Worm (Caenorhabditis elegans): ENCODE data around the gene sptf-2.

The sptf-2 gene

DNA sequence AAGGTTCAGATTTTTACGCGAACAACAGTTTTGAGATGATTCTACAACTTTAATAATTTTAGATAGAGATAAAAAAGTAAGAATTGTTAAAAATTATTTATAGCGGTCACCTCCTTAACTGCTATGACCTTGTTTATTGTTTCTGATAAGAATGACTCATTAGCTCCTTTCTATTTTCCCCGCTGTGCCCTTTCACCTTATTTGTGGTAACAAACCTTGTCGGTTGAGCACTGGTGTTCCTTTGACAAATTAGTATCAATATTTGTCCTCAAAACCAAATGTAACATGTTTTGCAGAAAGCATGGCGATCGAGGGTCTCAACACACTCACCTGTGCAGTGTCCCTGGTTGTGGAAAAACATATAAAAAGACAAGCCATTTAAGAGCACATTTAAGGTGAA is 1.3 kb downstream of the sptf-2 start:
- TF ChIP-seq madf-6 (GFP tag; IDR thresholded peaks at IDR 0.05) (no peak), snpc-1.1 (tag; optimal IDR thresholded peaks at IDR 0.05; ENCODE audit: insufficient read depth) (no peak), snpc-1.3 (tag; optimal IDR thresholded peaks at IDR 0.05; ENCODE audit: insufficient read depth) (no peak), repo-1 (tag; optimal IDR thresholded peaks at IDR 0.05) (no peak), F23B12.7 (tag; optimal IDR thresholded peaks at IDR 0.05; ENCODE audit: insufficient read depth) (no peak), unc-130 (GFP tag; optimal IDR thresholded peaks at IDR 0.05) (no peak), F57A8.1 (GFP tag; optimal IDR thresholded peaks at IDR 0.05) (no peak), ama-1 (optimal IDR thresholded peaks at IDR 0.05) (no peak), ama-1 (GFP tag; optimal IDR thresholded peaks at IDR 0.05) (no peak), akir-1 (GFP tag; optimal IDR thresholded peaks at IDR 0.05) (no peak), Y79H2A.3 (GFP tag; conservative IDR thresholded peaks at IDR 0.05) (no peak), nfya-1 (tag; optimal IDR thresholded peaks at IDR 0.05; ENCODE audit: borderline replicate concordance, insufficient read depth) (no peak), fkh-3 (tag; optimal IDR thresholded peaks at IDR 0.05) (no peak)

DNA sequence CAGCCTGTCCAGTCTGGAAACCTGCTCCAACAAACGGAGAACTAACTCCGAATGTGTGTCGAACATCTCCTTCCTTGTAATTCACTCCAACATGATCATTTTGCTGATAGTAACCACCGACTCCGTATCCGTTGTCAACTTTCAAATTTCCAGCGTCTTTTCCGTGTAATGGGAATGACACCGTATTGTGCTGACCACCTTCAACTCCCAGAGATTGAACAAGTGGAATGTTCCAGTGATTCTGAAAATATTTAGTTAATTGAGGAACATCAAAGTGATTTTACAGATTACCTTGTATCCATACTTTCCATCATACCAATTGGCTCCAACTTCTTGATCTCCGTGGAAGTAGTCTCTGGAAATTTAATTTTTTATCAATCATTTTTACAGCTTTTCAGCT is 2.6 kb downstream of the sptf-2 start:
- TF ChIP-seq let-607 (tag; optimal IDR thresholded peaks at IDR 0.05) (no peak), lag-1 (GFP tag; IDR thresholded peaks at IDR 0.05) (no peak), hmg-1.2 (GFP tag; IDR thresholded peaks at IDR 0.05) (no peak), Y79H2A.3 (GFP tag; conservative IDR thresholded peaks at IDR 0.05) (no peak), tbx-9 (tag; optimal IDR thresholded peaks at IDR 0.05; ENCODE audit: borderline replicate concordance) (no peak), rec-8 (tag; optimal IDR thresholded peaks at IDR 0.05) (no peak), lin-40 (tag; optimal IDR thresholded peaks at IDR 0.05) (no peak)

DNA sequence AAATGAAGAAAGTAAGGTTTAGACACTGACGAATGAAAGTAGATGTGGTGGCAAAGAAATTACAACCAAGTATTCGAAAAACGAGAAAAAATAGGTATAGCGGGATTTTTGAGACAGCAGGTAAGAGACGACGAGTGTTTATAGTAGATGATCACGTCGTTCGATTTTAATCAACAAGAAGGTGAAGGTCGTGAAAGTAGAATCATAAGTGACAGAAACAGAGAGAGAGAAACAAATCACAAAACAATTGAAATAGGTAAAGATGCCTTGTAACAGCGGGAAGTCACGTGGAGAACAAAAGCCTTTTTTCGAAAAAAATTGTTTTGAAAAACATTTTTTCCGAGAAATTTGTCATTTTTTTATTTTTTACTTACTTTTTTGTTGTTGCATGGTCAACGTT is 4.8 kb downstream of the sptf-2 start, which contains the start of gene T22C8.6:
T22C8.6 (minus strand) TSS at position 194 of the 400 bp plus-strand sequence.
- TF ChIP-seq let-526 (GFP tag; IDR thresholded peaks at IDR 0.05) (no peak), nfya-2 (GFP tag; IDR thresholded peaks at IDR 0.05) (no peak)

DNA sequence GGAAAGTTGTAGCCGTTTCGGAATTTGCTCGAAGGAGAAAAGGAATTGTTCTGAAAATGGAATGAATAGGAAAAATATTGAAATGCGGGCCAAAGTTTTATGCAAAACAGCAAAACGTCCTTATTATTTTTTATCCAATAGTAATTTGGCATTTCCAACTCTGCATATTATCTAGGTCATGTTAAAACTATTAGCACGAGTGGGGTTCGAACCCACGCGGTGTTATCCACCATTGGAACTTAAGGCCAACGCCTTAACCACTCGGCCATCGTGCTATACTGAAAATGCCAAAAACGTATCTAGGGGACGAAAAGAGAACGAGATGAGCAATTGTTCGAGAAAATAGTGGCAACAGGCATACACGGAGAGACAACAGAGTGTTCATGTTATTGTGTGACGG is 6.5 kb downstream of the sptf-2 start:
- no peak for TF ChIP-seq Y53G8AR.9 (GFP tag; conservative IDR thresholded peaks at IDR 0.05)
- no peak for TF ChIP-seq egrh-3 (GFP tag; IDR thresholded peaks at IDR 0.05)
- TF ChIP-seq rpc-1 (optimal IDR thresholded peaks at IDR 0.05): peak; percentile 53
- peak; percentile 76 for TF ChIP-seq rpc-1 (tag; optimal IDR thresholded peaks at IDR 0.05)
- no peak for TF ChIP-seq ZK185.1 (tag; optimal IDR thresholded peaks at IDR 0.05; ENCODE audit: poor library complexity, severe bottlenecking)
- peak; percentile 82 for TF ChIP-seq tbp1 (GFP tag; optimal IDR thresholded peaks at IDR 0.05)
- TF ChIP-seq nhr-27 (tag; optimal IDR thresholded peaks at IDR 0.05): no peak
- TF ChIP-seq dpl-1 (GFP tag; optimal IDR thresholded peaks at IDR 0.05): no peak
- peak; percentile 34 for TF ChIP-seq die-1 (tag; optimal IDR thresholded peaks at IDR 0.05)
- TF ChIP-seq sptf-2 (GFP tag; optimal IDR thresholded peaks at IDR 0.05): peak; percentile 90
- TF ChIP-seq ztf-18 (tag; optimal IDR thresholded peaks at IDR 0.05): no peak
- peak; percentile 13 for TF ChIP-seq lsl-1 (GFP tag; optimal IDR thresholded peaks at IDR 0.05)
- peak; percentile 36; the same call in 1 of the 2 replicates for TF ChIP-seq hsf-1 (GFP tag; IDR thresholded peaks at IDR 0.05)
- no peak for TF ChIP-seq rcor-1 (GFP tag; IDR thresholded peaks at IDR 0.05)
- TF ChIP-seq ztf-28 (GFP tag; IDR thresholded peaks at IDR 0.05): no peak
- no peak for TF ChIP-seq ceh-100 (GFP tag; IDR thresholded peaks at IDR 0.05)
- TF ChIP-seq attf-5 (GFP tag; optimal IDR thresholded peaks at IDR 0.05): no peak
- TF ChIP-seq D2030.7 (GFP tag; IDR thresholded peaks at IDR 0.05): 0 out of 2 replicates have a peak, but pooled peaks have one; percentile 18
- no peak for TF ChIP-seq mes-4 (tag; optimal IDR thresholded peaks at IDR 0.05)
- 0 out of 2 replicates have a peak, but pooled peaks have one; percentile 60 for TF ChIP-seq lin-26 (GFP tag; IDR thresholded peaks at IDR 0.05)
- no peak for TF ChIP-seq madf-6 (GFP tag; IDR thresholded peaks at IDR 0.05)
- TF ChIP-seq akir-1 (GFP tag; optimal IDR thresholded peaks at IDR 0.05): no peak
- peak; percentile 56 for TF ChIP-seq B0261.1 (tag; optimal IDR thresholded peaks at IDR 0.05)
- peak; percentile 37 for TF ChIP-seq snpc-1.3 (tag; optimal IDR thresholded peaks at IDR 0.05; ENCODE audit: insufficient read depth)

Data from whole organism, young adult.